Fruit fly (Drosophila melanogaster): Measurements from ENCODE around the gene Anp.

The Anp gene

dm6 chr3R:30170671-30171667, 38.8 kb upstream of the Anp start, which contains the start of gene Rsod (continued):
- TF ChIP-seq MBD-R2 (GFP tag; IDR thresholded peaks at IDR 0.05) (peak; percentile 32; the same call in 1 of the 2 replicates), Ptx1 (GFP tag; IDR thresholded peaks at IDR 0.05) (peak; percentile 78), CkIIα-i1 (GFP tag; IDR thresholded peaks at IDR 0.05) (no peak), CG6813 (GFP tag; optimal IDR thresholded peaks at IDR 0.05) (no peak), Dek (tag; optimal IDR thresholded peaks at IDR 0.05) (peak; percentile 16), CG10543 (GFP tag; optimal IDR thresholded peaks at IDR 0.05) (peak; percentile 27), nerfin-2 (GFP tag; IDR thresholded peaks at IDR 0.05; ENCODE audit: partially characterized antibody) (no peak), Poxn (GFP tag; IDR thresholded peaks at IDR 0.05) (no peak), Nf-YA (GFP tag; IDR thresholded peaks at IDR 0.05) (peak; percentile 27; the same call in 1 of the 2 replicates), ham (GFP tag; IDR thresholded peaks at IDR 0.05) (no peak), Rfx (GFP tag; IDR thresholded peaks at IDR 0.05) (peak; percentile 62), Oaz (GFP tag; IDR thresholded peaks at IDR 0.05) (peak; percentile 37), mld (GFP tag; IDR thresholded peaks at IDR 0.05; ENCODE audit: partially characterized antibody) (peak; percentile 62; the same call in 1 of the 3 replicates), pb (GFP tag; optimal IDR thresholded peaks at IDR 0.05) (no peak), pros (GFP tag; optimal IDR thresholded peaks at IDR 0.05) (peak; percentile 56), CG11247 (GFP tag; IDR thresholded peaks at IDR 0.05) (peak; percentile 44), sc (optimal IDR thresholded peaks at IDR 0.05) (no peak), sc (GFP tag; optimal IDR thresholded peaks at IDR 0.05) (peak; percentile 50), CG14860 (GFP tag; IDR thresholded peaks at IDR 0.05; ENCODE audit: partially characterized antibody) (no peak), hkb (optimal IDR thresholded peaks at IDR 0.05) (no peak), hkb (GFP tag; IDR thresholded peaks at IDR 0.05) (peak; percentile 82), gce (GFP tag; IDR thresholded peaks at IDR 0.05) (peak; percentile 82), CG12071 (GFP tag; optimal IDR thresholded peaks at IDR 0.05) (peak; percentile 19), CG9727 (GFP tag; optimal IDR thresholded peaks at IDR 0.05) (peak; percentile 37), dmrt99B (tag; optimal IDR thresholded peaks at IDR 0.05) (peak; percentile 73), bowl (GFP tag; IDR thresholded peaks at IDR 0.05) (peak; percentile 47), CG9817 (tag; optimal IDR thresholded peaks at IDR 0.05) (no peak), CG8290 (GFP tag; optimal IDR thresholded peaks at IDR 0.05) (no peak), CG8290 (tag; optimal IDR thresholded peaks at IDR 0.05) (no peak), cg (GFP tag; optimal IDR thresholded peaks at IDR 0.05) (no peak), CG7928 (GFP tag; optimal IDR thresholded peaks at IDR 0.05) (no peak), Fer3 (tag; optimal IDR thresholded peaks at IDR 0.05) (peak; percentile 14), CG11456 (GFP tag; IDR thresholded peaks at IDR 0.05) (peak; percentile 63; the same call in 2 of the 3 replicates), CG1603 (tag; optimal IDR thresholded peaks at IDR 0.05) (peak; percentile 64), CG33557 (GFP tag; optimal IDR thresholded peaks at IDR 0.05) (peak; percentile 50), Dref (GFP tag; IDR thresholded peaks at IDR 0.05) (no peak), CG11560 (tag; IDR thresholded peaks at IDR 0.05) (no peak; the same call in 2 of the 3 replicates), CG5245 (GFP tag; optimal IDR thresholded peaks at IDR 0.05) (peak; percentile 37)
